Worm (Caenorhabditis elegans) whole organism, L1 larva: ENCODE measurements around the gene Y22D7AL.16.

Experiments used
- ceh-8 ChIP-seq: fragments of 200-800 bp; sonication (Bioruptor generic); optimal IDR thresholded peaks from 2 replicates; lab custom pipeline; 2018; ENCODE audit warnings: mild to moderate bottlenecking, missing genetic modification characterization, moderate library complexity, missing compliant biosample characterization
- ceh-90 ChIP-seq: sonication (generic microtip); optimal IDR thresholded peaks from 2 replicates; lab custom pipeline; 2016; ENCODE audit warnings: missing genetic modification characterization, missing compliant biosample characterization
- irx-1 ChIP-seq: sonication (generic microtip); optimal IDR thresholded peaks from 2 replicates; lab custom pipeline; 2016; ENCODE audit warnings: missing genetic modification characterization, missing compliant biosample characterization
- lir-3 ChIP-seq: sonication (generic microtip); optimal IDR thresholded peaks from 2 replicates; lab custom pipeline; 2016; ENCODE audit warnings: mild to moderate bottlenecking, missing genetic modification characterization, moderate library complexity, missing compliant biosample characterization; ENCODE audit not compliant: poor library complexity
- lsy-2 ChIP-seq, 2 experiments: fragments of 150-350 bp; optimal IDR thresholded peaks; 2 replicates each; lab custom pipeline; 2014; ENCODE audit warnings: missing biosample characterization in 2 of 2, missing genetic modification characterization in 2 of 2
- nhr-12 ChIP-seq: sonication (generic microtip); optimal IDR thresholded peaks from 2 replicates; lab custom pipeline; 2017; ENCODE audit warnings: missing biosample characterization, missing genetic modification characterization
- nhr-237 ChIP-seq: fragments of 150-350 bp; optimal IDR thresholded peaks from 2 replicates; lab custom pipeline; 2014; ENCODE audit warnings: missing biosample characterization, missing genetic modification characterization
- pax-3 ChIP-seq: fragments of 200-800 bp; sonication (Bioruptor generic); optimal IDR thresholded peaks from 2 replicates; lab custom pipeline; 2018; ENCODE audit warnings: mild to moderate bottlenecking, missing genetic modification characterization, moderate library complexity, missing compliant biosample characterization
- rnt-1 ChIP-seq: sonication (generic microtip); optimal IDR thresholded peaks from 2 replicates; lab custom pipeline; 2016; ENCODE audit warnings: mild to moderate bottlenecking, missing genetic modification characterization, moderate library complexity, missing compliant biosample characterization

ce11 chrIII:1652925-1653324 lies 12.1 kb downstream of the Y22D7AL.16 start:
- TF ChIP-seq rnt-1 (tag; lab: Kevin White, UChicago) (no peak), nhr-12 (no peak), nhr-237 (tag; lab: Kevin White, UChicago) (no peak), pax-3 (tag; lab: Kevin White, UChicago) (no peak), ceh-90 (no peak), lir-3 (tag; lab: Kevin White, UChicago) (no peak), lsy-2 (tag; optimal IDR thresholded peaks at IDR 0.05; lab: Kevin White, UChicago) (no peak), ceh-8 (GFP tag; lab: Kevin White, UChicago) (no peak), irx-1 (tag; lab: Kevin White, UChicago) (no peak)
